Fruit fly (Drosophila melanogaster) S2 (cell line): ENCODE data around the gene CG4101.

Experiments
- CG8478 ChIP-seq: fragments of >200 bp; optimal IDR thresholded peaks from 2 replicates; lab custom pipeline; 2018
- CTCF ChIP-seq, 2 experiments: fragments of >200 bp; optimal IDR thresholded peaks; 2 replicates each; lab custom pipeline; 2018

The CG4101 gene

DNA sequence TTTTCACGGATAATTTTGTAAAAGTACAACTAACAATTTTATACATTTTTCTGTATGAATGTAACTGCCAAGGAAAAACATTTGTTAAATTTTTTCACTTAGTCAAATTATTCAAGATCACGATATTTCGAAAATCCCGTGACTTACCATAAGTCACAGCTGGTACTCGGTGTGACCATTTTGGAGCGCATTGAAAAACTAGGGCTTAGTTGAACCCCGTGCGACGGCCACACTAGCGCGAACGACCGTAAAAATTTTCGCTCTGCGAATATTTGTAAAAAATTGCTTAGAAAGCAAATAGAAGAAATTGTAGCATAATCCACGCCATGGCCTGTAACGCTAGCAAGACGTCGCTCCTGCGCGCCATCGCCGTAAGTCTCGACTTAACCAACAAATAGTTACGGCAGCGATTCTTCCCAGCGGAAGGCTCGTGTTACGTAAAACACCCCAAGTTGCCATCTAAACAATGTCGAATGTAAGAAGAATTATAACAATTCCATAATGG is 28.2 kb upstream of the CG4101 start, which contains the start of gene UQCR-C2:
Gene UQCR-C2 (plus strand): TSS at position 51 of the 505 bp plus-strand sequence.
- TF ChIP-seq CG8478 (lab: Kevin White, UChicago) (no peak), CTCF (optimal IDR thresholded peaks at IDR 0.05; lab: Kevin White, UChicago) (peak in 1 of 2 experiments; percentile 44)

DNA sequence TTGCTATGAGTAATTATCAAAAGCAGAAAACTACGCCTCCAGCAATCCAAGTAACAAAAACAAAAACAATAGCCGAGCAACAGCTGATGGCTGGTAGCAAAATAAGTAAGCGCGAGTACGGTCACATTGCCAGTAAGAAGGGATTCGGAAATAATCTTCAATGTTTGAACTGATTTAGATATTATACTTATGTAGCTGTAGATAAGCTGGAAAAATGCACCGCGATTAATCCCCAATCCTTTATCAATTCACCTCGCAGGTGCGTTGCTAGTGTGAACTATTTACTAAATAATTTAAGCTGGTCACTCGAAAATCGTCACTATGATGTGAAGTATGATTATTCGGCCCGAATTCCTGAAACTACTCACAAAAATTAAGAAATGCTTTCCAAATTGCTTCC is 25.3 kb upstream of the CG4101 start, which contains the start of the genes Syx8 and CG32163:
Gene Syx8 (minus strand): TSS at position 69 of the 400 bp plus-strand sequence.
Gene CG32163 (plus strand): TSS at position 169 of the 400 bp plus-strand sequence.
- TF ChIP-seq CG8478 (lab: Kevin White, UChicago), result no peak

DNA sequence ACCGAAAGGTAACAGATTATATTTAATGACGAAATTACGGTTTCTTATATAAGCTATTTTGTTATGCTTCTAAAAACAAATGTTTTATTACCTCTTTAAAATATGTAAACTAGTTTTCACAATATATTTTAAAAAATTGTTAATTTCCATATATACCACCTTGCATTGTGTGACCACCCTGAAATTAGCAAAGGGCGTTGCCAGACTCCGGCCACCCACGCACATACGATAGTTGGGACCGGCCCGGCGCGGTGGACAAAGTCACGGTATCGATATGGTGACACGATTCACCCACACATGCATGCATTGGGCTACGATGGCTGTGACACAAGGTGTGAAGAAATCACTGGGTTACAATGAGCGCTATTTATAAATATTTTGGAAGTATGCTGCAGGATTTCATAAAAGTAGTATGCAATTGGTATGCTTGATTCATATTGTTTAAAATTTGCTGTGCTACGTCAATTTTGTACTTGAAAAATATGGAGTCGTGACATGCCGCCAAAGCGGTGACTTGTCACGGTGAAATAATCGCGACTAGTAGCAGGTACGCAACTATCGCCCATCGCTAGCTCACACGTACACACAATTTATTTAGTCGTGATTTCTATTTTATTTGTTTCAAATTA is 24.2 kb upstream of the CG4101 start:
- peak in 1 of 2 experiments; percentile 31 for TF ChIP-seq CTCF (optimal IDR thresholded peaks at IDR 0.05; lab: Kevin White, UChicago)
- no peak for TF ChIP-seq CG8478 (lab: Kevin White, UChicago)

DNA sequence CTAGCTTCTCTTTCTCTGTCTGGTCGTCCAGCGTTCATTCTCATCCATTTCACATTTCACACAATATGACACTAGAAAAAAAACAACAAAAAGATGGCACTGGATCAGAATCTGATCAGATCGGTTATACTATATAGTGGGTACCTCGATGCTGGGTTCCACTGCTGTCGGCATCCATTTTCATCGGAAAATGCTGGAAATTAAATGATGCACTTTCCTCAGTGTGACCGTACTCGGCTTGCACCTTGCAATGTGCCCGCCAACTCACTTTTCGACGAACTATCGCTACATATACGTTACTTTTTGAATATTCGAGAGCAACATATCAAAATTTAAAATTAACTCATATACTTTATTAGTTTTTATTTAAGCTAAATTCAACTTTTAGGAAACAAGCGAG is 21.4 kb upstream of the CG4101 start, which contains the start of gene tra:
Gene tra (minus strand): TSS at position 191 of the 400 bp plus-strand sequence.
- TF ChIP-seq CG8478 (lab: Kevin White, UChicago), result no peak
- no peak for TF ChIP-seq CTCF (optimal IDR thresholded peaks at IDR 0.05; lab: Kevin White, UChicago)

DNA sequence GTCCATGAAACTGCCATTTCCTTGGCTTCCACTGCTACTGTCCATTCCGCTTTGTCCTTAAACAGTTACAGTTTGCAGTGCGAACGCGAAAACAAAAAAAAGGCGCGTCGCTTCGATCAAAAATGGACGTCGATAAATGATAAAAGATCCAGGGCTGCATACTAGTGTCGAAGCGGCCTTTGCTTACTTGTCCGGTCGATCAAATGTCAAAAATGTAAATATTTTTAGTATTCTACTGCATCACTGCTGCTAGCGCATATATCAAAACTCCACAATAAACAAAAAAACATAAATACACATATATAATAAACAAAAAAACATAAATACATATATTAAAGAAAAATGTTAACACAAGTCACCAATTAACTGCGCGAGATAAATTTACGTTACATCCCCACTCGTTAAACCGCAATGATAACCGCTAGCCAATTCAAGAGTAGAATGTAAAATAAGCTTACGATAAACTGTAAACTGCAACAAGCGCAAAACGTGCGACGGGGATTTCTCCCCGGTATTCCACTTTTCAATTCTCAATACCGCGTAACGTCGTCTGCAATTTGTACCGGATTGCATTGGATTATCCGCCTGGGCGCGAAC is 17.3 kb upstream of the CG4101 start, which contains the start of the genes spd-2 and Apl:
Gene spd-2 (minus strand): TSS at position 93 of the 597 bp plus-strand sequence.
Gene Apl (plus strand): TSS at position 260 of the 597 bp plus-strand sequence.
- TF ChIP-seq CTCF (optimal IDR thresholded peaks at IDR 0.05; lab: Kevin White, UChicago), result no peak
- no peak for TF ChIP-seq CG8478 (lab: Kevin White, UChicago)

DNA sequence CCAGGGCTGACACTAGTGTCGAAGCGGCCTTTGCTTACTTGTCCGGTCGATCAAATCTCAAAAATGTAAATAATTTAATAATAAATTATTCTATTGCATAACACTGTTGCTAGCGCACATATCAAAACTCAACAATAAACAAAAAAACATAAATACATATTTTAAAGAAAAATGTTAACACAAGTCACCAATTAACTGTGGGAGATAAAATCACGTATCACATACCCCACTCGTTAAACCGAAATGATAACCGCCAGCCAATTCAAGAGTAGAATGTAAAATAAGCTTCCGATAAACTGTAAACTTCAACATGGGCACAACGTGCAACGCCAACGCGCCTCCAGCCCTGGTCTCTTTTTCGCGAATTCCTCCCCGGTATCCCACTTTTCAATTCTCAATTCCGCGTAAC is 9.5 kb upstream of the CG4101 start, which contains the start of gene Arts:
Gene Arts (plus strand): TSS at position 116 of the 409 bp plus-strand sequence.
- no peak for TF ChIP-seq CG8478 (lab: Kevin White, UChicago)
- TF ChIP-seq CTCF (optimal IDR thresholded peaks at IDR 0.05; lab: Kevin White, UChicago), result no peak

DNA sequence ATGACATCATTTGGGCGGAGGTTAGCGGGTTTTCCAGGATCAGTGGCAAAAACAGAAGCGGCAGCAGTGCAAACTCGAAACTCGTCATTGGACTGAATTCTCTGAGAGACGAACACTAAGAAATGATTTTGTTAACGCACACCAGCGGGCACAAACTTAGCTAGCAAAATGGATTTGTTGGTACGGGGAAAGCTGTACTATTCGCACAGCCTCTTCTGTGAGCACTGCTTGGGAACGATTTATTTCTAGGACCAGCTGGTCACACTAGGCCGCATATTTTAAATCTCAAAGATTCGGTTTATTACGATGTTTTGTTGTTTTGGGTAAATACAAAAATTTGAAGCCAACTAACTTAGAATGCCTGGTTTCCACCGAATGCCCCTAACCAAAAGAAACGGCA is 3.2 kb upstream of the CG4101 start, which contains the start of gene CG4098:
Gene CG4098 (minus strand): TSS at position 228 of the 400 bp plus-strand sequence.
- no peak for TF ChIP-seq CG8478 (lab: Kevin White, UChicago)
- TF ChIP-seq CTCF (optimal IDR thresholded peaks at IDR 0.05; lab: Kevin White, UChicago), result no peak

DNA sequence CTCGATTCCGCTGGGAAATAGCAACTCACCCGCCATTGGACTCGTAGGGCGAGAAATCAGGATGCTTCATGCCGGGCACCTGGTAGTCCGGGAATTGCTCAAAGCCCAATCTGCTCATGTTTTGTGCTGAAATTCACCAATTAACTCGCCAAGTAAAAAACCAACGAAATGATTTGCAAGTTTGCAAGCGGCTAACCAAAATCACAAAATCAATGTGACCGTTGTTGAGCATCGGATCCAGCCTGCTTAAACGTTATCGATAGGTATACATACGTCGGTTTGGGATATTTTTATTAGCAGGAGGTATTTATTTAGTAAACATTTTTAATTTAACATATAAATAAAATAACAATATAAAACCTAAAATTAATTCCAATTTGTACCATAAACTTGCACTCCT is 2.1 kb upstream of the CG4101 start, which contains the start of gene Prosbeta6:
Gene Prosbeta6 (minus strand): TSS at position 218 of the 400 bp plus-strand sequence.
- TF ChIP-seq CG8478 (lab: Kevin White, UChicago) (no peak), CTCF (optimal IDR thresholded peaks at IDR 0.05; lab: Kevin White, UChicago) (peak in 1 of 2 experiments; percentile 5)

DNA sequence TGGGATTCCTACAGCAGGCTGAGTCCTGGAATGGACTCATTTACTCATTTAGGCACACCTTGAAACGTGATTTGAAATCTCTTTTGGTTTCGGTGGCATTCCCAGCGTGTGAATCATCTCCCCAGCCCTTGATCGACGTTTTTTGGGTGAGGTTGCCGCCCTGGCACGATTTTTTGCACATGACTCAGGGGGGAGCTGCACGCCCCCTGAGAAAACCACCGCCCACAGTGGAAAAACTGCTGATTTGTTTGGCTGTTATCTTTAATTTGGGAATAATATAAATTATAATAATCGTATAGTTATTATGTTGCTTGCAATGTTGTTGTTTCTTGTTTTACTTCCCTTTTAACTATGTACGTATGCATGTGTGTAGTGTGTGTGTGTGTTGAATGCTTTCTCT is 686 bp downstream of the CG4101 start:
- TF ChIP-seq CTCF (optimal IDR thresholded peaks at IDR 0.05; lab: Kevin White, UChicago) (no peak), CG8478 (lab: Kevin White, UChicago) (no peak)

DNA sequence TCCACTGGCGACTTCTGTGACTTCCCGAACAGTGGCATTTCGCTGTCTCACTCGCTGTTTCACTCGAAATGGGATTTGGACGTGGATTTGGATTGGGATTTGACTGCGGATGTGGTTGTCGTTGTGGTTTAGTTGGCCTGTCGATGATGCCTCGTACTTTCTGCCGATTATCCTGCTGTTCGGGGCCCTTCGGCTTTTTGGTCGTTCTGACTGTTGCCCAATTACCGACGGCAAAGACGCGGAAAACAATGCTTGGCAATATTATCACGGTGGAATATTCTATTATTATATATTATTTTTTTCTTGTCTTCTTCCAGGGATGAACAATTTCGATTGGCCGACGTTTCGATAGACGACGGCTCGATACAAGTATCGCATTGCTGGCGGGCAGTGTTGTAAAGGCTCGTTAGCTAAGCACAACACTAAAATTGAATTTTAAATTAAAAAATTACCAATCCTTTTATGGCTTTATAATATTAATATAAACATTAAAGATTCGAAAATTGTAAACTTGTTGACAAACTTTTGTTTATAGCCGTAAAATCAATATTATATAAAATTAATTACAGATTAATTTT is 2.9 kb downstream of the CG4101 start, which contains the start of gene Mo25:
Gene Mo25 (minus strand): TSS at position 341 of the 578 bp plus-strand sequence.
- TF ChIP-seq CG8478 (lab: Kevin White, UChicago) (no peak), CTCF (optimal IDR thresholded peaks at IDR 0.05; lab: Kevin White, UChicago) (no peak)

DNA sequence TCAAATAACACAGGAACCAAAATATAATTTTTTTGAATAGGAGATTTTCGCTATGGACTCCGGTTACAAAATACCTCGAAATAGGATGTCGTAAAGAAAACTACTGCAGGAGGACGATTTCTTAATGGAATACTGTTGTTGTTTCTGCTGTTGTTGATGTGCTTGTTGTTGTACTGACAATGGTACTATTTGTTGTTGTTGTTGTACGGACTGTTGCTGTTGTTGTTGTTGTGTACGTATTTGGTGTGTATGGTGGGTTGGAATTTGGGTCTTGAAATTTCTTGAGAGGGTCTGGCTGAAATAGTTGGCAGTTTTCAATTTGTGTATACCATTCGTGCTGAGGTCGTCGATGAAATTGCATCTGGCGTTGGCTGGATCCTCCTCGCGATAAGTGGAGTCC is 13.9 kb downstream of the CG4101 start:
- TF ChIP-seq CTCF (optimal IDR thresholded peaks at IDR 0.05; lab: Kevin White, UChicago) (no peak), CG8478 (lab: Kevin White, UChicago) (no peak)

DNA sequence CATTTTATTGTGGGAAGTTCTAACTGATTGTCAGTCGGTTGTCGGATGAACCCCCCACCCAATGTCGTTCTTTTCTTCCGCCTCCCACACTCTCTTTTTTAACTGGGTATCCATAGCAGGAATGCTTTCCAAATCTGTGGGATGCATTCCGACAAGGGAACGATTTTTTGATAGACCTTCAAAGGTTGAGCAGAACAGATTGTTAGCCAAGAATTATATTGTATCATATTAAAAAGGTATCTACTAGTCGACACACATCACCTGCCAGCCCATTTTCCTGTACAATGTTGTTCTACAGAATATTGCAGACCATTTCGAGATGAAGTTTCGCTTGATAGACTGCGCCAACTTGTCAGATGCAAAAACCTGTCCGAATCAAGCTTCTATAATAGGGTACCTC is 17.5 kb downstream of the CG4101 start:
- no peak for TF ChIP-seq CTCF (optimal IDR thresholded peaks at IDR 0.05; lab: Kevin White, UChicago)
- TF ChIP-seq CG8478 (lab: Kevin White, UChicago), result no peak

DNA sequence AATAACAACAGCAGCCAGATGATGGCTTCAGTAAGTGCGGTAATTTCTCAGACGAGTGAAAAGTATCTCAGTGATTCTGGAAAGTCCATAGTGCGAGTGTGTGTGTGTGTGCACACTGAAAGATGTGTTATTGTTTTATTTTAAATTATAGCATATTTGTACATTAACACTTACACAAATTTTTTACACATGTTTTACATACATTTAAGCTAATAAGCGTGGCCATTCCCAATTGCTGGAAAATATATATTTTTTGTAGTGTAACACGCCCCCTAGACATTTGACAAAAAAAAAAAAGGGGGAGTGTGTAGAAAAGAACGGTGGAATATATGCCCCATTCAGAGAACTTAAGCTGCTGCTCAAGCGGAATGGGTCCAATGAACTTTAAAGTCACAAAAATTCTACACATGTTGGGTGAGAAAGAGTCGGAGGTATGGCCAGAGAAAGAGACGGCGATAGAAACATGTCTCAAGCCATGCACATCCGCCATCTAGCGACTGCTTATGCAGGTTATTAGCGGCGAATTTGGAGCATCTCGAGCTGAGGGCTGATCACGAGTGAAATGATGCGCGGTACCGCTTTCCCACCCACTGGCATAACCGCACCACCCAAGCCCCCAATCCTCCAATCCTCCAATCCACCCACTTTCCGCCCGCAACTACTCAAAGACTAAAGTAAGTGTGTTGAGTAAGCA is 19.7 kb downstream of the CG4101 start:
- TF ChIP-seq CG8478 (lab: Kevin White, UChicago) (no peak), CTCF (optimal IDR thresholded peaks at IDR 0.05; lab: Kevin White, UChicago) (peak; percentile 70 to 73)

DNA sequence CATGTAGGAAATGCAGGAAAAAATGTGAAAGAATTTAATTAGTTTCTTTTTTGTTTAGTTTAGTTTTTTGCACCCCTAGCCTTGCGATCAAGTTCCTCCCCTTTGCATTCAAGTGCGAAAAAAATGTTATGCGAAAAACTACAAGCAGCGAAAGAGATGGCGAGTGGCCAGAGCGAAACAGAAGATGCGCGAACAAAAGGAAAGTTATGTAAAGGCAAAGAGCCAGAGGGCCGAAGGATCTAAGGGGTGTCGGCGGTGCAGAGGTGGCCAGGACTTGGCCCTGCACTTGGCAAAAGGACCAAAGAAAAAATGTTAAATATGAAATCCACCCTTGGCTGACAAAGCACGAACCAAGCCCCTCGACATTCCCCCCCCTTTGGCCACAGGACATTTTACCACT is 21.8 kb downstream of the CG4101 start:
- TF ChIP-seq CTCF (optimal IDR thresholded peaks at IDR 0.05; lab: Kevin White, UChicago) (no peak), CG8478 (lab: Kevin White, UChicago) (no peak)
